Worm (Caenorhabditis elegans) whole organism, L2 larva: ENCODE measurements around the gene Y94H6A.3.

Experiments used
- C34F6.9 ChIP-seq: fragments of 150-350 bp; optimal IDR thresholded peaks from 2 replicates; lab custom pipeline; 2014; ENCODE audit warnings: missing biosample characterization, missing genetic modification characterization
- F13H6.1 ChIP-seq: sonication (generic microtip); optimal IDR thresholded peaks from 2 replicates; lab custom pipeline; 2016; ENCODE audit warnings: missing genetic modification characterization, missing compliant biosample characterization
- Y55F3AM.14 ChIP-seq: fragments of 200-800 bp; sonication (Bioruptor generic); optimal IDR thresholded peaks from 2 replicates; lab custom pipeline; 2018; ENCODE audit warnings: mild to moderate bottlenecking, missing genetic modification characterization, missing compliant biosample characterization
- ZK546.5 ChIP-seq: sonication (generic microtip); optimal IDR thresholded peaks from 2 replicates; lab custom pipeline; 2017; ENCODE audit warnings: missing biosample characterization, missing genetic modification characterization
- aly-2 ChIP-seq: fragments of 150-350 bp; optimal IDR thresholded peaks from 2 replicates; lab custom pipeline; 2014; ENCODE audit warnings: missing biosample characterization, missing genetic modification characterization
- ama-1 ChIP-seq: fragments of 150-350 bp; optimal IDR thresholded peaks from 2 replicates; lab custom pipeline; 2018; ENCODE audit warnings: inconsistent platforms
- blmp-1 ChIP-seq: sonication (generic microtip); optimal IDR thresholded peaks from 2 replicates; lab custom pipeline; 2017; ENCODE audit warnings: missing genetic modification characterization, mild to moderate bottlenecking, missing compliant biosample characterization, antibody characterized with exemption, moderate library complexity; ENCODE audit not compliant: insufficient read depth
- ceh-82 ChIP-seq: fragments of 150-350 bp; optimal IDR thresholded peaks from 2 replicates; lab custom pipeline; 2014; ENCODE audit warnings: missing biosample characterization, missing genetic modification characterization
- crh-2 ChIP-seq: sonication (generic microtip); optimal IDR thresholded peaks from 2 replicates; lab custom pipeline; 2017; ENCODE audit warnings: missing biosample characterization, missing genetic modification characterization
- dmd-4 ChIP-seq: sonication (generic microtip); optimal IDR thresholded peaks from 2 replicates; lab custom pipeline; 2017; ENCODE audit warnings: missing biosample characterization, missing genetic modification characterization
- egl-27 ChIP-seq: sonication (generic microtip); optimal IDR thresholded peaks from 3 replicates; lab custom pipeline; 2017; ENCODE audit warnings: missing biosample characterization, missing genetic modification reagents, missing genetic modification characterization
- elt-1 ChIP-seq: fragments of 150-350 bp; optimal IDR thresholded peaks from 2 replicates; lab custom pipeline; 2014; ENCODE audit warnings: missing biosample characterization, missing genetic modification characterization
- elt-3 ChIP-seq: sonication (generic microtip); optimal IDR thresholded peaks from 2 replicates; lab custom pipeline; 2017; ENCODE audit warnings: missing biosample characterization, missing genetic modification characterization
- fos-1 ChIP-seq: fragments of 150-350 bp; optimal IDR thresholded peaks from 2 replicates; lab custom pipeline; 2014; ENCODE audit warnings: missing biosample characterization, missing genetic modification characterization
- gmeb-1 ChIP-seq: fragments of 150-350 bp; optimal IDR thresholded peaks from 2 replicates; lab custom pipeline; 2014; ENCODE audit warnings: missing biosample characterization, missing genetic modification characterization
- lin-11 ChIP-seq: fragments of 150-350 bp; sonication (generic microtip); optimal IDR thresholded peaks from 2 replicates; lab custom pipeline; 2014; ENCODE audit warnings: missing biosample characterization, missing genetic modification characterization, inconsistent platforms, mixed read lengths
- lin-13 ChIP-seq: fragments of 150-350 bp; optimal IDR thresholded peaks from 2 replicates; lab custom pipeline; 2014; ENCODE audit warnings: missing biosample characterization, missing genetic modification reagents, missing genetic modification characterization
- lin-39 ChIP-seq: fragments of 150-350 bp; optimal IDR thresholded peaks from 2 replicates; lab custom pipeline; 2014; ENCODE audit warnings: missing biosample characterization, missing genetic modification reagents, missing genetic modification characterization
- lsy-2 ChIP-seq, 2 experiments: fragments of 150-350 bp in 1 of 2; sonication (generic microtip) in 1 of 2; optimal IDR thresholded peaks; 2 replicates each; lab custom pipeline; 2014 to 2017; ENCODE audit warnings: missing biosample characterization in 2 of 2, missing genetic modification characterization in 2 of 2
- mab-5 ChIP-seq: fragments of 150-350 bp; optimal IDR thresholded peaks from 2 replicates; lab custom pipeline; 2014; ENCODE audit warnings: missing biosample characterization, missing genetic modification characterization
- mbf-1 ChIP-seq: sonication (generic microtip); optimal IDR thresholded peaks from 2 replicates; lab custom pipeline; 2017; ENCODE audit warnings: missing biosample characterization, missing genetic modification characterization
- mdl-1 ChIP-seq, 2 experiments: fragments of 150-350 bp in 1 of 2; sonication (generic microtip) in 1 of 2; optimal IDR thresholded peaks; 2 replicates each; lab custom pipeline; 2017; ENCODE audit warnings: missing biosample characterization in 2 of 2, missing genetic modification characterization in 2 of 2
- nhr-12 ChIP-seq: fragments of 150-350 bp; optimal IDR thresholded peaks from 2 replicates; lab custom pipeline; 2014; ENCODE audit warnings: missing biosample characterization, missing genetic modification characterization
- nhr-129 ChIP-seq: fragments of 150-350 bp; optimal IDR thresholded peaks from 2 replicates; lab custom pipeline; 2014; ENCODE audit warnings: missing biosample characterization, missing genetic modification characterization
- nhr-21 ChIP-seq: fragments of 150-350 bp; optimal IDR thresholded peaks from 2 replicates; lab custom pipeline; 2014; ENCODE audit warnings: missing biosample characterization, missing genetic modification characterization
- nhr-237 ChIP-seq: fragments of 150-350 bp; optimal IDR thresholded peaks from 2 replicates; lab custom pipeline; 2014; ENCODE audit warnings: missing biosample characterization, missing genetic modification characterization
- nhr-25 ChIP-seq: fragments of 150-350 bp; sonication (generic microtip); optimal IDR thresholded peaks from 3 replicates; lab custom pipeline; 2014; ENCODE audit warnings: missing biosample characterization, missing genetic modification characterization
- nhr-6 ChIP-seq: fragments of 150-350 bp; optimal IDR thresholded peaks from 2 replicates; lab custom pipeline; 2014; ENCODE audit warnings: missing biosample characterization, missing genetic modification characterization
- nhr-77 ChIP-seq: fragments of 150-350 bp; optimal IDR thresholded peaks from 2 replicates; lab custom pipeline; 2014; ENCODE audit warnings: missing biosample characterization, missing genetic modification characterization
- peb-1 ChIP-seq: fragments of 150-350 bp; optimal IDR thresholded peaks from 2 replicates; lab custom pipeline; 2014; ENCODE audit warnings: missing biosample characterization, missing genetic modification characterization
- sem-4 ChIP-seq: fragments of 150-350 bp; optimal IDR thresholded peaks from 2 replicates; lab custom pipeline; 2014; ENCODE audit warnings: missing biosample characterization, missing genetic modification reagents, missing genetic modification characterization
- sma-3 ChIP-seq: sonication (generic microtip); optimal IDR thresholded peaks from 2 replicates; lab custom pipeline; 2016; ENCODE audit warnings: missing genetic modification reagents, missing genetic modification characterization, missing compliant biosample characterization
- sma-9 ChIP-seq, 2 experiments: fragments of 150-350 bp in 1 of 2; sonication (generic microtip) in 1 of 2; optimal IDR thresholded peaks; 2 replicates each; lab custom pipeline; 2014 to 2016; ENCODE audit warnings: missing genetic modification characterization in 2 of 2, mild to moderate bottlenecking in 1 of 2, missing biosample characterization in 1 of 2, missing compliant biosample characterization in 1 of 2, missing genetic modification reagents in 1 of 2, moderate library complexity in 1 of 2
- snpc-4 ChIP-seq: fragments of 150-350 bp; optimal IDR thresholded peaks from 2 replicates; lab custom pipeline; 2014; ENCODE audit warnings: missing biosample characterization, missing genetic modification characterization
- unc-39 ChIP-seq: fragments of 150-350 bp; optimal IDR thresholded peaks from 2 replicates; lab custom pipeline; 2014; ENCODE audit warnings: missing biosample characterization, missing genetic modification characterization
- unc-55 ChIP-seq: fragments of 150-350 bp; sonication (generic microtip); optimal IDR thresholded peaks from 3 replicates; lab custom pipeline; 2014; ENCODE audit warnings: missing biosample characterization, missing genetic modification reagents, missing genetic modification characterization
- unc-62 ChIP-seq: fragments of 150-350 bp; optimal IDR thresholded peaks from 2 replicates; lab custom pipeline; 2014; ENCODE audit warnings: missing biosample characterization, missing genetic modification reagents, missing genetic modification characterization
- zag-1 ChIP-seq: fragments of 150-350 bp; optimal IDR thresholded peaks from 2 replicates; lab custom pipeline; 2014; ENCODE audit warnings: missing biosample characterization, missing genetic modification characterization
- ztf-1 ChIP-seq: fragments of 200-800 bp; sonication (Bioruptor generic); conservative IDR thresholded peaks from 2 replicates; pipeline ENCODE4 v1.3.6; 2022; ENCODE audit warnings: missing genetic modification characterization, missing compliant biosample characterization
- ztf-11 ChIP-seq: sonication (generic microtip); optimal IDR thresholded peaks from 2 replicates; lab custom pipeline; 2017; ENCODE audit warnings: missing biosample characterization, missing genetic modification characterization
- ztf-4 ChIP-seq: fragments of 150-350 bp; optimal IDR thresholded peaks from 2 replicates; lab custom pipeline; 2014; ENCODE audit warnings: missing biosample characterization, missing genetic modification characterization

The Y94H6A.3 gene

ce11 chrIV:2705675-2706074, 29.4 kb downstream of the Y94H6A.3 start:
- no peak for TF ChIP-seq nhr-6
- no peak for TF ChIP-seq ztf-11
- no peak for TF ChIP-seq nhr-25 (tag; lab: Kevin White, UChicago)
- TF ChIP-seq elt-3: no peak
- no peak for TF ChIP-seq aly-2 (tag; lab: Kevin White, UChicago)
- no peak for TF ChIP-seq F13H6.1
- no peak for TF ChIP-seq lin-11
- TF ChIP-seq mab-5 (tag; lab: Kevin White, UChicago): no peak
- no peak for TF ChIP-seq sem-4
- TF ChIP-seq ztf-1: no peak
- TF ChIP-seq C34F6.9 (tag; lab: Kevin White, UChicago): no peak
- no peak for TF ChIP-seq snpc-4 (tag; lab: Kevin White, UChicago)
- no peak for TF ChIP-seq blmp-1 (tag; lab: Kevin White, UChicago)
- no peak for TF ChIP-seq nhr-12
- TF ChIP-seq peb-1 (tag; lab: Kevin White, UChicago): no peak
- no peak for TF ChIP-seq sma-9 (GFP tag; optimal IDR thresholded peaks at IDR 0.05; lab: Kevin White, UChicago)
- TF ChIP-seq sma-9 (tag; optimal IDR thresholded peaks at IDR 0.05; lab: Kevin White, UChicago): no peak
- TF ChIP-seq zag-1: no peak

DNA sequence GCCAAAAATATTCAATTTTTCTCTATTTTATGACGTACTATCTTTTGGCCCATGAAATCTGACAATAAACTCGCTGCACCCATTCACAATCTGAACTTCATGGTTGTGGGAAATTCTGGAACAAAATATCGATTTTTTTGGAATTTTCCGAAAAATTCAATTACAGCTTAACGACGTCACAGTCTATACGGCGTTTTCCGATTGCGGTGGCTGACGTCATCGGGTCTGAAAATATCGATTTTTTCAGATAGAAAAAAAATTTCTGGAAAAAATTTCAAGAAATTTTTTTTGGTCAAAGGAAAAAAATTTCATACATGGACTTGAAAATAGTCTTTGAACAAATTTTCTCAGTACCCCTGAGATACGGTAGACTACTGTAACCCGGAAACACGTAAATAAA, 30.7 kb downstream of the Y94H6A.3 start, which contains the start of gene ubc-8:
Gene ubc-8, minus strand, starts transcription at position 227 of the 400 bp plus-strand sequence.
- TF ChIP-seq dmd-4 (tag; lab: Kevin White, UChicago) (no peak), elt-1 (tag; lab: Kevin White, UChicago) (no peak), blmp-1 (tag; lab: Kevin White, UChicago) (no peak), lin-39 (tag; lab: Kevin White, UChicago) (no peak), nhr-25 (tag; lab: Kevin White, UChicago) (no peak), mbf-1 (no peak), ztf-1 (no peak), nhr-237 (no peak), ztf-4 (tag; lab: Kevin White, UChicago) (no peak), ceh-82 (tag; lab: Kevin White, UChicago) (no peak)
- TF ChIP-seq, all 48 proteins: peak for 0

ce11 chrIV:2708329-2708965, 32.1 kb downstream of the Y94H6A.3 start:
- TF ChIP-seq mab-5 (tag; lab: Kevin White, UChicago) (peak; percentile 78), nhr-12 (no peak), ceh-82 (tag; lab: Kevin White, UChicago) (peak; percentile 16), unc-55 (GFP tag; lab: Kevin White, UChicago) (peak; percentile 89), dmd-4 (tag; lab: Kevin White, UChicago) (no peak), mdl-1 (tag; optimal IDR thresholded peaks at IDR 0.05; lab: Kevin White, UChicago) (peak; percentile 81 to 91), ztf-1 (no peak), egl-27 (peak; percentile 58), ztf-4 (tag; lab: Kevin White, UChicago) (peak; percentile 74), crh-2 (tag; lab: Kevin White, UChicago) (peak; percentile 87), lin-11 (peak; percentile 76), sem-4 (peak; percentile 26), nhr-6 (peak; percentile 28), unc-39 (no peak), fos-1 (tag; lab: Kevin White, UChicago) (peak; percentile 63), F13H6.1 (peak; percentile 87), nhr-21 (tag; lab: Kevin White, UChicago) (peak; percentile 85), zag-1 (peak; percentile 17), sma-3 (GFP tag; lab: Kevin White, UChicago) (peak; percentile 77), snpc-4 (tag; lab: Kevin White, UChicago) (peak; percentile 12), ZK546.5 (tag; lab: Kevin White, UChicago) (peak; percentile 11), nhr-77 (no peak), blmp-1 (tag; lab: Kevin White, UChicago) (peak; percentile 1), lsy-2 (tag; optimal IDR thresholded peaks at IDR 0.05; lab: Kevin White, UChicago) (peak; percentile 46 to 88), lin-13 (GFP tag; lab: Kevin White, UChicago) (peak; percentile 85), ztf-11 (no peak), gmeb-1 (tag; lab: Kevin White, UChicago) (peak; percentile 64), C34F6.9 (tag; lab: Kevin White, UChicago) (peak; percentile 92), Y55F3AM.14 (GFP tag; lab: Kevin White, UChicago) (peak; percentile 70), unc-62 (GFP tag; lab: Kevin White, UChicago) (no peak), ama-1 (lab: Kevin White, UChicago) (peak; percentile 8), sma-9 (GFP tag; optimal IDR thresholded peaks at IDR 0.05; lab: Kevin White, UChicago) (peak; percentile 89), sma-9 (tag; optimal IDR thresholded peaks at IDR 0.05; lab: Kevin White, UChicago) (no peak), nhr-25 (tag; lab: Kevin White, UChicago) (peak; percentile 73), nhr-129 (tag; lab: Kevin White, UChicago) (peak; percentile 88)
